Worm (Caenorhabditis elegans): ENCODE measurements around the gene fbxa-94.

fbxa-94 gene

ce11 chrV:15566511-15567178 is 6.1 kb upstream of the fbxa-94 start:
- TF ChIP-seq sdz-38 (tag; optimal IDR thresholded peaks at IDR 0.05) (no peak), K11D2.4 (GFP tag; IDR thresholded peaks at IDR 0.05) (peak; percentile 61; the same call in 1 of the 2 replicates), ets-4 (GFP tag; optimal IDR thresholded peaks at IDR 0.05) (no peak), efl-1 (GFP tag; optimal IDR thresholded peaks at IDR 0.05) (no peak), let-526 (GFP tag; IDR thresholded peaks at IDR 0.05) (0 out of 2 replicates have a peak, but pooled peaks have one; percentile 55), F22D6.2 (tag; optimal IDR thresholded peaks at IDR 0.05) (peak; percentile 68), egl-18 (GFP tag; IDR thresholded peaks at IDR 0.05) (no peak), attf-6 (GFP tag; IDR thresholded peaks at IDR 0.05) (no peak), snpc-1.3 (tag; optimal IDR thresholded peaks at IDR 0.05; ENCODE audit: insufficient read depth) (no peak), let-607 (tag; optimal IDR thresholded peaks at IDR 0.05) (no peak), egrh-3 (GFP tag; IDR thresholded peaks at IDR 0.05) (no peak), nhr-27 (tag; optimal IDR thresholded peaks at IDR 0.05) (no peak), ceh-27 (GFP tag; optimal IDR thresholded peaks at IDR 0.05) (peak; percentile 37), Y53G8AR.9 (GFP tag; conservative IDR thresholded peaks at IDR 0.05) (no peak), F23B12.7 (tag; optimal IDR thresholded peaks at IDR 0.05; ENCODE audit: insufficient read depth) (no peak), nhr-80 (tag; optimal IDR thresholded peaks at IDR 0.05) (peak; percentile 47), snpc-4 (GFP tag; optimal IDR thresholded peaks at IDR 0.05) (no peak), snpc-4 (tag; optimal IDR thresholded peaks at IDR 0.05) (peak; percentile 61 to 72 (median 64)), nhr-120 (GFP tag; IDR thresholded peaks at IDR 0.05) (no peak), nfyb-1 (GFP tag; IDR thresholded peaks at IDR 0.05) (0 out of 2 replicates have a peak, but pooled peaks have one; percentile 15), rpc-1 (optimal IDR thresholded peaks at IDR 0.05) (no peak), rpc-1 (tag; optimal IDR thresholded peaks at IDR 0.05) (no peak), lin-54 (GFP tag; optimal IDR thresholded peaks at IDR 0.05) (peak; percentile 37), F10E7.11 (tag; optimal IDR thresholded peaks at IDR 0.05) (no peak), Y53F4B.3 (GFP tag; IDR thresholded peaks at IDR 0.05) (no peak), attf-5 (GFP tag; optimal IDR thresholded peaks at IDR 0.05) (peak; percentile 45), ceh-100 (GFP tag; IDR thresholded peaks at IDR 0.05) (no peak), K12H6.12 (tag; optimal IDR thresholded peaks at IDR 0.05) (peak; percentile 78), pbrm-1 (GFP tag; IDR thresholded peaks at IDR 0.05) (no peak), chd-7 (tag; optimal IDR thresholded peaks at IDR 0.05) (peak; percentile 55), egl-44 (GFP tag; IDR thresholded peaks at IDR 0.05) (peak; percentile 52; the same call in 1 of the 2 replicates), mxl-1 (tag; optimal IDR thresholded peaks at IDR 0.05) (no peak), unc-130 (GFP tag; optimal IDR thresholded peaks at IDR 0.05) (no peak), hsf-1 (GFP tag; IDR thresholded peaks at IDR 0.05) (no peak), ekl-4 (GFP tag; IDR thresholded peaks at IDR 0.05) (no peak), B0035.1 (tag; optimal IDR thresholded peaks at IDR 0.05) (no peak), ama-1 (optimal IDR thresholded peaks at IDR 0.05) (peak; percentile 96), ama-1 (GFP tag; optimal IDR thresholded peaks at IDR 0.05) (no peak), hmg-1.2 (GFP tag; IDR thresholded peaks at IDR 0.05) (peak; percentile 33; the same call in 1 of the 2 replicates), lin-26 (GFP tag; IDR thresholded peaks at IDR 0.05) (0 out of 2 replicates have a peak, but pooled peaks have one; percentile 50), athp-1 (tag; optimal IDR thresholded peaks at IDR 0.05) (no peak), B0336.3 (GFP tag; IDR thresholded peaks at IDR 0.05) (peak; percentile 40; the same call in 1 of the 2 replicates), hmg-20 (GFP tag; IDR thresholded peaks at IDR 0.05) (no peak), mel-28 (tag; optimal IDR thresholded peaks at IDR 0.05; ENCODE audit: borderline replicate concordance) (no peak), cebp-2 (GFP tag; IDR thresholded peaks at IDR 0.05) (no peak), pha-4 (tag; optimal IDR thresholded peaks at IDR 0.05) (no peak), ztf-26 (tag; optimal IDR thresholded peaks at IDR 0.05) (peak; percentile 58), Y56A3A.18 (GFP tag; IDR thresholded peaks at IDR 0.05) (no peak), rec-8 (tag; optimal IDR thresholded peaks at IDR 0.05) (no peak)
